Fruit fly (Drosophila melanogaster) whole organism, embryonic: Measurements from ENCODE around the gene Alg7.

Experiments used
- Abd-B ChIP-seq: fragments of 200-800 bp; sonication (Bioruptor generic); optimal IDR thresholded peaks from 2 replicates; lab custom pipeline; 2018; ENCODE audit warnings: missing biosample characterization, mild to moderate bottlenecking, missing genetic modification characterization, moderate library complexity
- Adf1 ChIP-seq: fragments of 200-800 bp; sonication (Bioruptor generic); IDR thresholded peaks from 2 replicates; pipeline ENCODE4 v1.3.6; 2022; ENCODE audit warnings: missing biosample characterization, missing genetic modification characterization
- CG11085 ChIP-seq: fragments of 200-800 bp; sonication (Bioruptor generic); IDR thresholded peaks from 2 replicates; pipeline ENCODE4 v1.3.6; 2022; ENCODE audit warnings: missing biosample characterization, missing genetic modification characterization
- CG1233 ChIP-seq: fragments of 200-800 bp; sonication (Bioruptor generic); optimal IDR thresholded peaks from 4 replicates; lab custom pipeline; 2018; ENCODE audit warnings: missing biosample characterization, mild to moderate bottlenecking, missing genetic modification characterization
- CG13287 ChIP-seq: fragments of 200-800 bp; sonication (Bioruptor generic); IDR thresholded peaks from 2 replicates; pipeline ENCODE4 v1.3.6; 2022; ENCODE audit warnings: missing biosample characterization, missing genetic modification characterization; ENCODE audit not compliant: partially characterized antibody
- CG15479 ChIP-seq: fragments of 200-800 bp; sonication (Bioruptor generic); optimal IDR thresholded peaks from 3 replicates; lab custom pipeline; 2019; ENCODE audit warnings: missing biosample characterization, mild to moderate bottlenecking, missing genetic modification characterization, moderate library complexity
- CG16779 ChIP-seq: fragments of 200-800 bp; sonication (Bioruptor generic); IDR thresholded peaks from 2 replicates; pipeline ENCODE4 v1.3.6; 2022; ENCODE audit warnings: missing biosample characterization, missing genetic modification characterization
- CG18476 ChIP-seq: fragments of 200-800 bp; sonication (Bioruptor generic); optimal IDR thresholded peaks from 2 replicates; lab custom pipeline; 2016; ENCODE audit warnings: missing biosample characterization, mild to moderate bottlenecking, missing genetic modification characterization
- CG2120 ChIP-seq: fragments of 200-800 bp; sonication (Bioruptor generic); optimal IDR thresholded peaks from 3 replicates; lab custom pipeline; 2016; ENCODE audit warnings: missing biosample characterization, missing genetic modification characterization
- CG33557 ChIP-seq: fragments of 200-800 bp; sonication (Bioruptor generic); optimal IDR thresholded peaks from 2 replicates; lab custom pipeline; 2019; ENCODE audit warnings: missing biosample characterization, mild to moderate bottlenecking, missing genetic modification characterization, moderate library complexity
- CG34376 ChIP-seq: fragments of 200-800 bp; sonication (Bioruptor generic); optimal IDR thresholded peaks from 2 replicates; lab custom pipeline; 2018; ENCODE audit warnings: missing biosample characterization, mild to moderate bottlenecking, missing genetic modification characterization
- CG4360 ChIP-seq: fragments of 200-800 bp; sonication (Bioruptor generic); IDR thresholded peaks from 2 replicates; pipeline ENCODE4 v1.3.6; 2022; ENCODE audit warnings: missing biosample characterization, missing genetic modification characterization
- CG4404 ChIP-seq: fragments of 200-800 bp; sonication (Bioruptor generic); IDR thresholded peaks from 2 replicates; pipeline ENCODE4 v1.3.6; 2022; ENCODE audit warnings: missing biosample characterization, missing genetic modification characterization
- CG7987 ChIP-seq: fragments of 200-800 bp; sonication (Bioruptor generic); optimal IDR thresholded peaks from 2 replicates; lab custom pipeline; 2018; ENCODE audit warnings: missing biosample characterization, mild to moderate bottlenecking, missing genetic modification characterization, moderate library complexity
- CG8359 ChIP-seq: fragments of 200-800 bp; sonication (Bioruptor generic); optimal IDR thresholded peaks from 2 replicates; lab custom pipeline; 2017; ENCODE audit warnings: missing biosample characterization, mild to moderate bottlenecking, missing genetic modification characterization, borderline replicate concordance
- CG8924 ChIP-seq: fragments of 200-800 bp; optimal IDR thresholded peaks from 3 replicates; lab custom pipeline; 2019; ENCODE audit warnings: missing biosample characterization, mild to moderate bottlenecking, missing genetic modification characterization, moderate library complexity
- CTCF ChIP-seq: fragments of 200-800 bp; sonication (Bioruptor generic); optimal IDR thresholded peaks from 2 replicates; lab custom pipeline; 2017; ENCODE audit warnings: missing biosample characterization, mild to moderate bottlenecking, missing genetic modification characterization, moderate library complexity
- Dp ChIP-seq: fragments of 200-800 bp; sonication (Bioruptor generic); optimal IDR thresholded peaks from 2 replicates; lab custom pipeline; 2018; ENCODE audit warnings: missing biosample characterization, mild to moderate bottlenecking, missing genetic modification characterization, moderate library complexity
- Dref ChIP-seq: fragments of 200-800 bp; sonication (Bioruptor generic); IDR thresholded peaks from 2 replicates; pipeline ENCODE4 v1.3.6; 2022; ENCODE audit warnings: missing biosample characterization, missing genetic modification characterization
- GATAe ChIP-seq: fragments of 200-800 bp; sonication (Bioruptor generic); conservative IDR thresholded peaks from 2 replicates; pipeline ENCODE4 v1.3.6; 2022; ENCODE audit warnings: missing biosample characterization, missing genetic modification characterization
- Max ChIP-seq: fragments of 200-800 bp; sonication (Bioruptor generic); optimal IDR thresholded peaks from 2 replicates; lab custom pipeline; 2016; ENCODE audit warnings: missing biosample characterization, mild to moderate bottlenecking, missing genetic modification characterization
- Med ChIP-seq: fragments of 200-800 bp; sonication (Bioruptor generic); peaks from one replicate; lab custom pipeline; 2016; ENCODE audit warnings: missing biosample characterization, missing genetic modification characterization, mild to moderate bottlenecking, inconsistent platforms, moderate library complexity
- Scr ChIP-seq: fragments of 200-800 bp; sonication (Bioruptor generic); IDR thresholded peaks from 2 replicates; pipeline ENCODE4 v1.3.6; 2022; ENCODE audit warnings: missing biosample characterization, missing genetic modification characterization; ENCODE audit not compliant: partially characterized antibody
- Ssrp ChIP-seq: fragments of 200-800 bp; sonication (Bioruptor generic); optimal IDR thresholded peaks from 2 replicates; lab custom pipeline; 2018; ENCODE audit warnings: missing biosample characterization, mild to moderate bottlenecking, missing genetic modification characterization, moderate library complexity
- YL-1 ChIP-seq: fragments of 200-800 bp; sonication (Bioruptor generic); optimal IDR thresholded peaks from 3 replicates; lab custom pipeline; 2017; ENCODE audit warnings: missing biosample characterization, mild to moderate bottlenecking, missing genetic modification characterization
- al ChIP-seq: fragments of 200-800 bp; sonication (Bioruptor generic); IDR thresholded peaks from 2 replicates; pipeline ENCODE4 v1.3.6; 2022; ENCODE audit warnings: missing biosample characterization, missing genetic modification characterization
- amos ChIP-seq: fragments of 200-800 bp; sonication (Bioruptor generic); IDR thresholded peaks from 2 replicates; pipeline ENCODE4 v1.3.6; 2022; ENCODE audit warnings: missing biosample characterization, missing genetic modification characterization; ENCODE audit not compliant: partially characterized antibody
- bbx ChIP-seq: fragments of 200-800 bp; sonication (Bioruptor generic); IDR thresholded peaks from 2 replicates; pipeline ENCODE4 v1.3.6; 2022; ENCODE audit warnings: missing biosample characterization, missing genetic modification characterization; ENCODE audit not compliant: partially characterized antibody
- cg ChIP-seq: fragments of 200-800 bp; sonication (Bioruptor generic); optimal IDR thresholded peaks from 3 replicates; lab custom pipeline; 2019; ENCODE audit warnings: missing biosample characterization, mild to moderate bottlenecking, missing genetic modification characterization, moderate library complexity
- chinmo ChIP-seq: fragments of 200-800 bp; sonication (Bioruptor generic); IDR thresholded peaks from 4 replicates; pipeline ENCODE4 v1.3.6; 2022; ENCODE audit warnings: missing biosample characterization, missing genetic modification characterization; ENCODE audit not compliant: partially characterized antibody
- ewg ChIP-seq: fragments of 200-800 bp; sonication (Bioruptor generic); optimal IDR thresholded peaks from 3 replicates; lab custom pipeline; 2017; ENCODE audit warnings: mild to moderate bottlenecking, missing biosample characterization, missing genetic modification reagents, missing genetic modification characterization
- fd102C ChIP-seq: fragments of 200-800 bp; sonication (Bioruptor generic); optimal IDR thresholded peaks from 2 replicates; lab custom pipeline; 2018; ENCODE audit warnings: missing biosample characterization, mild to moderate bottlenecking, missing genetic modification characterization, moderate library complexity
- hb ChIP-seq: fragments of 200-800 bp; sonication (Bioruptor generic); IDR thresholded peaks from 3 replicates; pipeline ENCODE4 v1.3.6; 2022; ENCODE audit warnings: missing biosample characterization, missing genetic modification characterization; ENCODE audit not compliant: partially characterized antibody
- hkb ChIP-seq, 2 experiments: fragments of 200-800 bp in 1 of 2; fragments of >200 bp in 1 of 2; sonication (Bioruptor generic) in 1 of 2; IDR thresholded peaks in 1 of 2; optimal IDR thresholded peaks in 1 of 2; 2 replicates each; pipeline versions ENCODE4 v1.3.6 to Lab custom; 2017 to 2022; ENCODE audit warnings: missing biosample characterization in 1 of 2, missing genetic modification characterization in 1 of 2
- inv ChIP-seq: fragments of 200-800 bp; sonication (Bioruptor generic); IDR thresholded peaks from 2 replicates; pipeline ENCODE4 v1.3.6; 2022; ENCODE audit warnings: missing biosample characterization, missing genetic modification characterization; ENCODE audit not compliant: partially characterized antibody
- mirr ChIP-seq: fragments of 200-800 bp; sonication (Bioruptor generic); optimal IDR thresholded peaks from 3 replicates; lab custom pipeline; 2018; ENCODE audit warnings: missing biosample characterization, mild to moderate bottlenecking, missing genetic modification characterization
- nau ChIP-seq: fragments of 200-800 bp; sonication (Bioruptor generic); optimal IDR thresholded peaks from 3 replicates; lab custom pipeline; 2017; ENCODE audit warnings: missing biosample characterization, mild to moderate bottlenecking, missing genetic modification characterization, missing genetic modification reagents
- nmo ChIP-seq: fragments of 200-800 bp; sonication (Bioruptor generic); optimal IDR thresholded peaks from 2 replicates; lab custom pipeline; 2018; ENCODE audit warnings: missing biosample characterization, mild to moderate bottlenecking, missing genetic modification characterization, moderate library complexity
- pan ChIP-seq, 4 experiments: fragments of >200 bp in 3 of 4; fragments of 200-800 bp in 1 of 4; sonication (Bioruptor generic) in 1 of 4; optimal IDR thresholded peaks in 3 of 4; IDR thresholded peaks in 1 of 4; 2 replicates each; pipeline versions ENCODE4 v1.3.6 to Lab custom; 2017 to 2022; ENCODE audit warnings: missing biosample characterization in 2 of 4, missing genetic modification characterization in 2 of 4, mixed read lengths in 1 of 4
- pnt ChIP-seq: fragments of 200-800 bp; sonication (Bioruptor generic); optimal IDR thresholded peaks from 3 replicates; lab custom pipeline; 2016; ENCODE audit warnings: missing biosample characterization, missing genetic modification characterization
- scrt ChIP-seq: fragments of 200-800 bp; sonication (Bioruptor generic); optimal IDR thresholded peaks from 2 replicates; lab custom pipeline; 2018; ENCODE audit warnings: missing biosample characterization, mild to moderate bottlenecking, missing genetic modification characterization, moderate library complexity
- sima ChIP-seq: fragments of 200-800 bp; sonication (Bioruptor generic); optimal IDR thresholded peaks from 2 replicates; lab custom pipeline; 2016; ENCODE audit warnings: missing biosample characterization, missing genetic modification characterization
- sna ChIP-seq: fragments of 200-800 bp; sonication (Bioruptor generic); IDR thresholded peaks from 2 replicates; pipeline ENCODE4 v1.3.6; 2022; ENCODE audit warnings: missing biosample characterization, missing genetic modification characterization; ENCODE audit not compliant: partially characterized antibody
- unc-4 ChIP-seq: fragments of 200-800 bp; sonication (Bioruptor generic); IDR thresholded peaks from 2 replicates; pipeline ENCODE4 v1.3.6; 2022; ENCODE audit warnings: missing biosample characterization, missing genetic modification characterization; ENCODE audit not compliant: partially characterized antibody

Alg7 gene

dm6 chr2L:13164994-13165801 is 13.8 kb upstream of the Alg7 start, which contains the start of gene Sirt1 (continued):
- TF ChIP-seq Dp (GFP tag; lab: Kevin White, UChicago), result no peak
- TF ChIP-seq CG1233 (GFP tag; lab: Kevin White, UChicago), result peak; percentile 86
- no peak for TF ChIP-seq Dref (GFP tag; lab: Robert Waterston, UW)
- TF ChIP-seq CG8359 (GFP tag; lab: Kevin White, UChicago), result peak; percentile 39
- TF ChIP-seq unc-4 (GFP tag; lab: Robert Waterston, UW), result no peak
- no peak for TF ChIP-seq nau
- no peak for TF ChIP-seq mirr (GFP tag; lab: Kevin White, UChicago)
- TF ChIP-seq CG7987 (GFP tag; lab: Kevin White, UChicago), result peak; percentile 24
- peak; percentile 86 for TF ChIP-seq CG4404 (GFP tag; lab: Robert Waterston, UW)
- peak; percentile 74 for TF ChIP-seq CG11085 (GFP tag; lab: Robert Waterston, UW)
- no peak for TF ChIP-seq sima (GFP tag; lab: Kevin White, UChicago)
- TF ChIP-seq inv (GFP tag; lab: Robert Waterston, UW), result no peak
- no peak for TF ChIP-seq fd102C
- peak; percentile 77 for TF ChIP-seq al (GFP tag; lab: Robert Waterston, UW)
- TF ChIP-seq pan (optimal IDR thresholded peaks at IDR 0.05; lab: Kevin White, UChicago), result no peak
- TF ChIP-seq pan (GFP tag; optimal IDR thresholded peaks at IDR 0.05 in 1 of 2, IDR thresholded peaks at IDR 0.05 in 1 of 2), result peak in 1 of 2 experiments; percentile 83
- no peak for TF ChIP-seq CTCF

dm6 chr2L:13165802-13166347 is 13.2 kb upstream of the Alg7 start, which contains the start of gene DnaJ-H:
DnaJ-H (minus strand) TSS chr2L:13166072.
- peak; percentile 81 for TF ChIP-seq ewg (GFP tag; lab: Kevin White, UChicago)
- no peak for TF ChIP-seq CG33557
- TF ChIP-seq unc-4 (GFP tag; lab: Robert Waterston, UW), result 0 out of 2 replicates have a peak, but pooled peaks have one; percentile 32
- peak; percentile 65 for TF ChIP-seq cg
- no peak for TF ChIP-seq hb (GFP tag; lab: Robert Waterston, UW)
- no peak for TF ChIP-seq nmo (GFP tag; lab: Kevin White, UChicago)
- TF ChIP-seq GATAe (GFP tag; lab: Robert Waterston, UW), result no peak
- TF ChIP-seq Abd-B, result no peak
- no peak for TF ChIP-seq CG8924
- peak; percentile 51; the same call in 1 of the 4 replicates for TF ChIP-seq chinmo (GFP tag; lab: Robert Waterston, UW)
- peak; percentile 1; the same call in 1 of the 2 replicates for TF ChIP-seq bbx (GFP tag; lab: Robert Waterston, UW)
- TF ChIP-seq CG34376 (GFP tag; lab: Kevin White, UChicago), result peak; percentile 10
- TF ChIP-seq CG2120 (GFP tag; lab: Kevin White, UChicago), result no peak
- 0 out of 2 replicates have a peak, but pooled peaks have one; percentile 46 for TF ChIP-seq CG4360 (GFP tag; lab: Robert Waterston, UW)
- no peak for TF ChIP-seq CG16779 (GFP tag; lab: Robert Waterston, UW)
- 0 out of 2 replicates have a peak, but pooled peaks have one; percentile 29 for TF ChIP-seq Scr
- TF ChIP-seq Max, result peak; percentile 1
- peak; percentile 55; the same call in 1 of the 2 replicates for TF ChIP-seq sna
- TF ChIP-seq YL-1 (GFP tag; lab: Kevin White, UChicago), result peak; percentile 16
- no peak for TF ChIP-seq Ssrp (tag; lab: Kevin White, UChicago)
- TF ChIP-seq hkb (optimal IDR thresholded peaks at IDR 0.05; lab: Kevin White, UChicago), result no peak
- peak; percentile 17; the same call in 1 of the 2 replicates for TF ChIP-seq hkb (GFP tag; IDR thresholded peaks at IDR 0.05; lab: Robert Waterston, UW)
- TF ChIP-seq CG13287 (GFP tag; lab: Robert Waterston, UW), result peak; percentile 66; the same call in 1 of the 2 replicates
- peak; percentile 39 for TF ChIP-seq CG15479 (GFP tag; lab: Kevin White, UChicago)
- TF ChIP-seq scrt (GFP tag; lab: Kevin White, UChicago), result peak; percentile 46
- 0 out of 2 replicates have a peak, but pooled peaks have one; percentile 9 for TF ChIP-seq amos (GFP tag; lab: Robert Waterston, UW)
- no peak for TF ChIP-seq pnt
- no peak for TF ChIP-seq CG18476 (GFP tag; lab: Kevin White, UChicago)
- TF ChIP-seq Adf1 (GFP tag; lab: Robert Waterston, UW), result peak; percentile 22; the same call in 1 of the 2 replicates
- no peak for TF ChIP-seq Med (GFP tag; lab: Kevin White, UChicago)
